Worm (Caenorhabditis elegans) whole organism, early embryonic: ENCODE measurements around the gene pals-38.

ENCODE experiments used
- hnd-1 ChIP-seq: sonication (generic microtip); optimal IDR thresholded peaks from 2 replicates; lab custom pipeline; 2016; ENCODE audit warnings: missing genetic modification characterization, missing compliant biosample characterization
- tbx-37 ChIP-seq: fragments of 200-800 bp; sonication (Bioruptor generic); conservative IDR thresholded peaks from 2 replicates; pipeline ENCODE4 v1.3.6; 2022; ENCODE audit warnings: missing genetic modification reagents, missing genetic modification characterization, missing compliant biosample characterization

DNA sequence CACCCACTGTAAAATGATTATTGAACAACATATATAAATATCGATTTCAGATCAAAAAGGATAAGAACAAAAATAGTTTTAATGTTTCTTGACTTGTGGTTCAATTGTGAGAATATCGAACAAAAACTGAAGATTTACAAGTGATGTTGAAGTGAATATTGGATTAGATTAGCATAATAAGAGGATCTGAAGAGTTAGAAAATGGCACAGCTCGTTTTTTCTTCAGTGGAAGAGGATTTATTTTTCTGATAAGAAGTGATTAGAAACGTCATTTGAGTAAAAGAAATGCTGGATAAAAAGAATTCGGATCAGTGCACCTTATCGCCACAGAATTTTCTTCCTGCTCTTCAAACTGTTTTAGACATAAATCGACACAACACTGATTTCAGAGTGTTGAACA lies 51.1 kb downstream of the pals-38 start, which contains the start of gene twk-14:
- TF ChIP-seq hnd-1 (tag; lab: Kevin White, UChicago) (no peak), tbx-37 (no peak)
